Fruit fly (Drosophila melanogaster) whole organism, wandering third instar larva: Measurements from ENCODE around the gene sloth2.

Experiments
- Dif ChIP-seq: fragments of 200-275, 200-300 bp; sonication (Bioruptor generic); optimal IDR thresholded peaks from 2 replicates; lab custom pipeline; 2018; ENCODE audit warnings: missing biosample characterization, missing genetic modification characterization; ENCODE audit not compliant: partially characterized antibody
- Mio ChIP-seq: sonication (Bioruptor generic); optimal IDR thresholded peaks from 2 replicates; lab custom pipeline; 2016; ENCODE audit warnings: missing biosample characterization, missing genetic modification characterization
- N ChIP-seq: fragments of >200 bp; optimal IDR thresholded peaks from 2 replicates; lab custom pipeline; 2018; ENCODE audit warnings: missing biosample characterization, missing external identifiers, missing genetic modification characterization
- OdsH ChIP-seq: fragments of 200-800 bp; sonication (Bioruptor generic); optimal IDR thresholded peaks from 2 replicates; lab custom pipeline; 2016; ENCODE audit warnings: missing biosample characterization, mild to moderate bottlenecking, missing genetic modification characterization
- Rel ChIP-seq, 2 experiments: fragments of 200-800 bp; sonication (Bioruptor generic) in 1 of 2; optimal IDR thresholded peaks; 2 replicates in 1 of 2; 3 replicates in 1 of 2; lab custom pipeline; 2016 to 2019; ENCODE audit warnings: mild to moderate bottlenecking in 2 of 2, missing biosample characterization in 2 of 2, missing genetic modification characterization in 2 of 2, moderate library complexity in 1 of 2
- Vsx2 ChIP-seq: fragments of 200-300, 225-300 bp; sonication (Bioruptor generic); optimal IDR thresholded peaks from 2 replicates; lab custom pipeline; 2018; ENCODE audit warnings: missing biosample characterization, missing genetic modification characterization; ENCODE audit not compliant: partially characterized antibody
- dmrt93B ChIP-seq: fragments of 200-800 bp; sonication (Bioruptor generic); optimal IDR thresholded peaks from 2 replicates; lab custom pipeline; 2018; ENCODE audit warnings: missing biosample characterization, mild to moderate bottlenecking, missing genetic modification characterization
- ey ChIP-seq: fragments of 200-800 bp; sonication (Bioruptor generic); optimal IDR thresholded peaks from 2 replicates; lab custom pipeline; 2016; ENCODE audit warnings: missing biosample characterization, missing genetic modification characterization
- foxo ChIP-seq, 2 experiments: fragments of 200-800 bp; sonication (Bioruptor generic); optimal IDR thresholded peaks; 2 replicates in 1 of 2; 3 replicates in 1 of 2; lab custom pipeline; 2016 to 2017; ENCODE audit warnings: missing biosample characterization in 2 of 2, missing genetic modification characterization in 2 of 2
- h ChIP-seq: fragments of 200-800 bp; sonication (Bioruptor generic); optimal IDR thresholded peaks from 3 replicates; lab custom pipeline; 2016; ENCODE audit warnings: missing biosample characterization, mild to moderate bottlenecking, missing genetic modification characterization
- lola ChIP-seq: fragments of >200 bp; optimal IDR thresholded peaks from 2 replicates; lab custom pipeline; 2017; ENCODE audit warnings: missing biosample characterization, missing genetic modification characterization
- psq ChIP-seq: fragments of 200-800 bp; sonication (Bioruptor generic); optimal IDR thresholded peaks from 3 replicates; lab custom pipeline; 2017; ENCODE audit warnings: missing biosample characterization, mild to moderate bottlenecking, missing genetic modification characterization, moderate library complexity
- sage ChIP-seq: fragments of 200-800 bp; sonication (Bioruptor generic); optimal IDR thresholded peaks from 2 replicates; lab custom pipeline; 2016; ENCODE audit warnings: missing biosample characterization, mild to moderate bottlenecking, missing genetic modification characterization
- tai ChIP-seq: sonication (Bioruptor generic); optimal IDR thresholded peaks from 2 replicates; lab custom pipeline; 2016; ENCODE audit warnings: missing biosample characterization, missing genetic modification characterization
- usp ChIP-seq: fragments of >200 bp; optimal IDR thresholded peaks from 2 replicates; lab custom pipeline; 2017; ENCODE audit warnings: missing biosample characterization, missing genetic modification characterization
- woc ChIP-seq: sonication (Bioruptor generic); optimal IDR thresholded peaks from 2 replicates; lab custom pipeline; 2016; ENCODE audit warnings: missing biosample characterization, mild to moderate bottlenecking, missing genetic modification characterization

The sloth2 gene

DNA sequence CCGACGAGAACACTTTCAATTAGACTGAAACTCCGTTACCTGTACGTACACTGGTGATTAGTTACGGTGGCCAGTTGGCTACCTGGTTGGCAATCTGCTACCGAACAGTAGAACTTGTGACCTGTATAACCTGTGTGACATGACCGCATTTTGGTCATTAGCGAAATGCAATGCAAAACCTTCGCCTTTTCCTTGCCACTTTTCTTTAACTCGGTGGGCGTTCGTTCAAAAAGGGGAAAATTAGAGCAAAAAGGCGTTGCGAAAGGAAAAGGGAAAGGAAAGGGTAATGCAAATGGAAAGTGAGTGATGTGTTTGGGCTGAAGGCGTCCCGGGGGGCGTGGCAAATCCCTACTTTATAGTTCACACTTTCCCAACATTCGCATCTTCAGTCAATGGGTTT is 47.8 kb downstream of the sloth2 start:
- TF ChIP-seq usp (no peak), Dif (GFP tag; lab: Kevin White, UChicago) (no peak), dmrt93B (GFP tag; lab: Kevin White, UChicago) (no peak), lola (GFP tag; lab: Kevin White, UChicago) (no peak), h (GFP tag; lab: Kevin White, UChicago) (no peak), tai (no peak), ey (GFP tag; lab: Kevin White, UChicago) (no peak), N (GFP tag; lab: Kevin White, UChicago) (no peak), sage (GFP tag; lab: Kevin White, UChicago) (no peak), Mio (GFP tag; lab: Kevin White, UChicago) (no peak), foxo (GFP tag; optimal IDR thresholded peaks at IDR 0.05; lab: Kevin White, UChicago) (no peak), OdsH (GFP tag; lab: Kevin White, UChicago) (no peak), psq (no peak), Vsx2 (no peak), Rel (GFP tag; optimal IDR thresholded peaks at IDR 0.05; lab: Kevin White, UChicago) (no peak), Rel (tag; optimal IDR thresholded peaks at IDR 0.05; lab: Kevin White, UChicago) (no peak), woc (GFP tag; lab: Kevin White, UChicago) (no peak)
